Fruit fly (Drosophila melanogaster): ENCODE results near the gene CG31296.

- no peak for TF ChIP-seq CG8478 (optimal IDR thresholded peaks at IDR 0.05)
- TF ChIP-seq CTCF (optimal IDR thresholded peaks at IDR 0.05), result no peak
These were observed 11.0 kb upstream of the CG31296 start, which contains the start of gene AOX2 for dm6 chr3R:15542314-15542713.
